Worm (Caenorhabditis elegans) whole organism, L1 larva: ENCODE data around the gene ceh-90.

Experiments
- C04F5.9 ChIP-seq: sonication (generic microtip); optimal IDR thresholded peaks from 2 replicates; lab custom pipeline; 2016; ENCODE audit warnings: missing genetic modification characterization, missing compliant biosample characterization
- F16B12.6 ChIP-seq: fragments of 150-350 bp; optimal IDR thresholded peaks from 2 replicates; lab custom pipeline; 2014; ENCODE audit warnings: missing biosample characterization, missing genetic modification characterization
- Y116A8C.19 ChIP-seq: sonication (generic microtip); optimal IDR thresholded peaks from 2 replicates; lab custom pipeline; 2016; ENCODE audit warnings: missing compliant biosample characterization, missing genetic modification characterization, borderline replicate concordance
- ama-1 ChIP-seq: fragments of 150-350 bp; optimal IDR thresholded peaks from 2 replicates; lab custom pipeline; 2014
- blmp-1 ChIP-seq: fragments of 150-350 bp; optimal IDR thresholded peaks from 2 replicates; lab custom pipeline; 2014; ENCODE audit warnings: missing biosample characterization, missing genetic modification characterization
- ceh-63 ChIP-seq: fragments of 200-800 bp; sonication (Bioruptor generic); optimal IDR thresholded peaks from 2 replicates; lab custom pipeline; 2018; ENCODE audit warnings: mild to moderate bottlenecking, missing genetic modification characterization, missing compliant biosample characterization
- ces-1 ChIP-seq: fragments of 150-350 bp; optimal IDR thresholded peaks from 2 replicates; lab custom pipeline; 2014; ENCODE audit warnings: missing biosample characterization, missing genetic modification reagents, missing genetic modification characterization
- dpl-1 ChIP-seq, 3 experiments: fragments of 150-350 bp in 2 of 3; sonication (generic microtip) in 1 of 3; optimal IDR thresholded peaks; 2 replicates each; lab custom pipeline; 2014 to 2017; ENCODE audit warnings: missing biosample characterization in 3 of 3, missing genetic modification characterization in 3 of 3, missing genetic modification reagents in 3 of 3
- dsc-1 ChIP-seq: sonication (generic microtip); optimal IDR thresholded peaks from 2 replicates; lab custom pipeline; 2016; ENCODE audit warnings: mild to moderate bottlenecking, missing genetic modification characterization, missing compliant biosample characterization
- egl-13 ChIP-seq: sonication (generic microtip); optimal IDR thresholded peaks from 2 replicates; lab custom pipeline; 2016; ENCODE audit warnings: missing genotype, missing genetic modification reagents, missing genetic modification characterization, missing compliant biosample characterization
- fkh-4 ChIP-seq: sonication (generic microtip); optimal IDR thresholded peaks from 2 replicates; lab custom pipeline; 2016; ENCODE audit warnings: missing compliant biosample characterization, missing genetic modification characterization, borderline replicate concordance
- fkh-8 ChIP-seq: sonication (generic microtip); optimal IDR thresholded peaks from 2 replicates; lab custom pipeline; 2016; ENCODE audit warnings: mild to moderate bottlenecking, missing genetic modification characterization, missing compliant biosample characterization
- fos-1 ChIP-seq: fragments of 150-350 bp; optimal IDR thresholded peaks from 2 replicates; lab custom pipeline; 2014; ENCODE audit warnings: missing biosample characterization, missing genetic modification characterization
- hlh-17 ChIP-seq: fragments of 200-800 bp; sonication (Bioruptor generic); optimal IDR thresholded peaks from 2 replicates; lab custom pipeline; 2018; ENCODE audit warnings: missing genetic modification characterization, mild to moderate bottlenecking, missing compliant biosample characterization, moderate library complexity, borderline replicate concordance
- hlh-4 ChIP-seq: sonication (generic microtip); optimal IDR thresholded peaks from 2 replicates; lab custom pipeline; 2016; ENCODE audit warnings: mild to moderate bottlenecking, missing genetic modification characterization, missing compliant biosample characterization
- hpl-2 ChIP-seq: fragments of 150-350 bp; optimal IDR thresholded peaks from 2 replicates; lab custom pipeline; 2014; ENCODE audit warnings: missing biosample characterization, missing genetic modification reagents, missing genetic modification characterization
- isw-1 ChIP-seq: fragments of 200-800 bp; sonication (Bioruptor generic); IDR thresholded peaks from 2 replicates; pipeline ENCODE4 v1.3.6; 2022; ENCODE audit warnings: missing genetic modification characterization, missing compliant biosample characterization
- lsy-2 ChIP-seq, 2 experiments: fragments of 150-350 bp; optimal IDR thresholded peaks; 2 replicates each; lab custom pipeline; 2014; ENCODE audit warnings: missing biosample characterization in 2 of 2, missing genetic modification characterization in 2 of 2
- mdl-1 ChIP-seq, 2 experiments: fragments of 150-350 bp; optimal IDR thresholded peaks; 2 replicates each; lab custom pipeline; 2014 to 2017; ENCODE audit warnings: missing biosample characterization in 2 of 2, missing genetic modification characterization in 2 of 2, inconsistent platforms in 1 of 2
- mef-2 ChIP-seq: fragments of 150-350 bp; optimal IDR thresholded peaks from 2 replicates; lab custom pipeline; 2014; ENCODE audit warnings: missing biosample characterization, missing genetic modification characterization
- mep-1 ChIP-seq: fragments of 150-350 bp; optimal IDR thresholded peaks from 2 replicates; lab custom pipeline; 2014; ENCODE audit warnings: missing biosample characterization, missing genetic modification characterization
- nhr-12 ChIP-seq: sonication (generic microtip); optimal IDR thresholded peaks from 2 replicates; lab custom pipeline; 2017; ENCODE audit warnings: missing biosample characterization, missing genetic modification characterization
- nhr-19 ChIP-seq: fragments of 200-800 bp; sonication (Bioruptor generic); conservative IDR thresholded peaks from 2 replicates; pipeline ENCODE4 v1.3.6; 2022; ENCODE audit warnings: missing genetic modification characterization, missing compliant biosample characterization
- nhr-20 ChIP-seq: sonication (generic microtip); optimal IDR thresholded peaks from 2 replicates; lab custom pipeline; 2016; ENCODE audit warnings: mild to moderate bottlenecking, missing genetic modification characterization, missing compliant biosample characterization
- nhr-237 ChIP-seq: fragments of 150-350 bp; optimal IDR thresholded peaks from 2 replicates; lab custom pipeline; 2014; ENCODE audit warnings: missing biosample characterization, missing genetic modification characterization
- nhr-28 ChIP-seq: fragments of 150-350 bp; optimal IDR thresholded peaks from 2 replicates; lab custom pipeline; 2014; ENCODE audit warnings: missing biosample characterization, missing genetic modification characterization
- nhr-47 ChIP-seq: sonication (generic microtip); optimal IDR thresholded peaks from 2 replicates; lab custom pipeline; 2016; ENCODE audit warnings: mild to moderate bottlenecking, missing genetic modification characterization, moderate library complexity, missing compliant biosample characterization
- nhr-71 ChIP-seq: sonication (generic microtip); optimal IDR thresholded peaks from 2 replicates; lab custom pipeline; 2016; ENCODE audit warnings: mild to moderate bottlenecking, missing genetic modification characterization, moderate library complexity, missing compliant biosample characterization
- nhr-76 ChIP-seq: sonication (generic microtip); optimal IDR thresholded peaks from 2 replicates; lab custom pipeline; 2017; ENCODE audit warnings: missing biosample characterization, missing genetic modification characterization
- nhr-85 ChIP-seq: sonication (generic microtip); peaks from one replicate; lab custom pipeline; 2016; ENCODE audit warnings: missing genetic modification characterization, inconsistent platforms, missing compliant biosample characterization
- pax-3 ChIP-seq: fragments of 200-800 bp; sonication (Bioruptor generic); optimal IDR thresholded peaks from 2 replicates; lab custom pipeline; 2018; ENCODE audit warnings: mild to moderate bottlenecking, missing genetic modification characterization, moderate library complexity, missing compliant biosample characterization
- snu-23 ChIP-seq: sonication (generic microtip); optimal IDR thresholded peaks from 2 replicates; lab custom pipeline; 2016; ENCODE audit warnings: missing genetic modification characterization, missing compliant biosample characterization
- sox-4 ChIP-seq: sonication (generic microtip); optimal IDR thresholded peaks from 2 replicates; lab custom pipeline; 2016; ENCODE audit warnings: missing genetic modification characterization, missing compliant biosample characterization
- sup-37 ChIP-seq: fragments of 200-800 bp; sonication (Bioruptor generic); optimal IDR thresholded peaks from 2 replicates; lab custom pipeline; 2018; ENCODE audit warnings: mild to moderate bottlenecking, missing genetic modification characterization, missing compliant biosample characterization
- unc-30 ChIP-seq: sonication (generic microtip); optimal IDR thresholded peaks from 2 replicates; lab custom pipeline; 2017; ENCODE audit warnings: missing biosample characterization, missing genetic modification characterization
- unc-62 ChIP-seq: fragments of 150-350 bp; optimal IDR thresholded peaks from 2 replicates; lab custom pipeline; 2014; ENCODE audit warnings: missing biosample characterization, missing genetic modification reagents, missing genetic modification characterization
- unc-86 ChIP-seq: sonication (generic microtip); optimal IDR thresholded peaks from 2 replicates; lab custom pipeline; 2016; ENCODE audit warnings: missing genetic modification characterization, missing compliant biosample characterization
- xbp-1 ChIP-seq: sonication (generic microtip); optimal IDR thresholded peaks from 2 replicates; lab custom pipeline; 2016; ENCODE audit warnings: missing genetic modification characterization, missing compliant biosample characterization
- zip-4 ChIP-seq: fragments of 200-800 bp; sonication (Bioruptor generic); optimal IDR thresholded peaks from 2 replicates; lab custom pipeline; 2018; ENCODE audit warnings: mild to moderate bottlenecking, missing genetic modification characterization, moderate library complexity, missing compliant biosample characterization

The ceh-90 gene

DNA sequence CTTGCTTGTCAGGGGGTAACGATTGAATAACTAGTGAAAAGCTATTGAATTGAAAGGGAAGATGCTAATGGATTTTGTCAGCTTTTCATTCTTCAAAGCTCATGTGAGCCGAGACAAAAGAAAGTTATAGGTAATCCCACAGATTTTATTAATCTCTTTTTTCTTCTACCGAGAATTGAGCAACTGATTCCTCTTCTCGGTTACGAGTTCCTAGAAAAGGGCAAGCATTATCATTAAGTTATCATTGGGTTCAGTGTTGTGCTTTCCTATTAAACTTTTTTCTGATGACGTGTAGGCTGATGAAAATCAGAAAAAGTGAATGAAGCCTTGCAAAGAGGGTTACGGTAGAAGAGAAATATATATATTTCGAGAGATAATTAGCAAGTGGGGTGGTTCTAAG, 28.8 kb upstream of the ceh-90 start:
- TF ChIP-seq ama-1 (lab: Kevin White, UChicago) (no peak), fkh-4 (tag; lab: Kevin White, UChicago) (peak; percentile 42), dsc-1 (peak; percentile 99), mep-1 (no peak), nhr-47 (tag; lab: Kevin White, UChicago) (peak; percentile 38), nhr-12 (tag; lab: Kevin White, UChicago) (no peak), zip-4 (GFP tag; lab: Kevin White, UChicago) (no peak), lsy-2 (tag; optimal IDR thresholded peaks at IDR 0.05; lab: Kevin White, UChicago) (no peak), Y116A8C.19 (tag; lab: Kevin White, UChicago) (no peak), fkh-8 (peak; percentile 23), nhr-71 (tag; lab: Kevin White, UChicago) (peak; percentile 39), pax-3 (tag; lab: Kevin White, UChicago) (peak; percentile 84), sox-4 (tag; lab: Kevin White, UChicago) (peak; percentile 73)

DNA sequence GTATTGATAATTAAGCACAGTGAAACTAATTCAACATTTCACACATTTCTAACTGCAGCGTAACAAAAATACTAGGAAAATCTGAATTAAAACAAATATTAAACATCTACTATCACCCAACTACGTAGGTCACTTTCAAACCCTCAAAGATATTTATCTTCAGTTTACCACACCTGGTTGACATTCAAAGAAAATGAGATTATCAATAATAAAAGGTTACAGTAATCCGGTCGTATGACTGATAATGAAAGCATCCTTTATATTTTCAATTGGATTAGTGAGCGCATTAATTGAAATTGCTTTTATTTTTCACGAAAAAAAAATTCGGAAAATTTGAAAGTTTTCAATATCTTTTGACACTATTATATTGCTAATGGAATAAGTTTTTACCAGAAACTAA, 25.7 kb upstream of the ceh-90 start:
- TF ChIP-seq nhr-12 (tag; lab: Kevin White, UChicago) (no peak), sox-4 (tag; lab: Kevin White, UChicago) (peak; percentile 36), nhr-76 (tag; lab: Kevin White, UChicago) (no peak), dpl-1 (GFP tag; optimal IDR thresholded peaks at IDR 0.05; lab: Kevin White, UChicago) (no peak), snu-23 (GFP tag; lab: Kevin White, UChicago) (no peak), nhr-85 (no peak), unc-86 (tag; lab: Kevin White, UChicago) (no peak), hlh-4 (tag; lab: Kevin White, UChicago) (no peak), ceh-63 (no peak), nhr-237 (tag; lab: Kevin White, UChicago) (no peak), F16B12.6 (tag; lab: Kevin White, UChicago) (no peak), nhr-28 (no peak), unc-30 (tag; lab: Kevin White, UChicago) (no peak), dsc-1 (peak; percentile 88), isw-1 (GFP tag; lab: Robert Waterston, UW) (no peak), egl-13 (tag; lab: Kevin White, UChicago) (no peak), unc-62 (GFP tag; lab: Kevin White, UChicago) (no peak), hpl-2 (GFP tag; lab: Kevin White, UChicago) (no peak), pax-3 (tag; lab: Kevin White, UChicago) (peak; percentile 55), lsy-2 (tag; optimal IDR thresholded peaks at IDR 0.05; lab: Kevin White, UChicago) (no peak), nhr-19 (no peak), fkh-4 (tag; lab: Kevin White, UChicago) (no peak), sup-37 (no peak), C04F5.9 (tag; lab: Kevin White, UChicago) (no peak)

DNA sequence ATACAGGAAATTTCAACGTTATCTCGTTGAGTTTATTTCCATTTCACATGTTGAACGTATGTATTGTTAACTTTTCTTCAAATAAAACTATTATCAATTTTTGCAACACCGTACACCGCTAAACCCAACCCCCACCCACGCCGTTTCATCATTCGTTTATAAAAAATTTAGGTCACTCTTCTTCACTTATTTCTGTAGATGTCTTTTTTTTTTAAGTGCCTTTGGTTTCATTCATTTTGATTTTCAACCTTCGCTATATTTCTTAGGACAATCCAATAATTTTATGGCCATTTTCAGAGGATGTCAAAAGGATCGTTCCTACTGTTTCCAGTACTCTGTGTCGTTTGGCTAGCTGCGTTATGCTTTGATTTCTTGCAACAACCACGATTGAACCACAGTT, 23.3 kb upstream of the ceh-90 start, which contains the start of gene C37E2.3:
TSS of gene C37E2.3 (plus strand) at position 301 of the 400 bp plus-strand sequence.
- no peak for TF ChIP-seq ceh-63
- TF ChIP-seq ces-1 (GFP tag; lab: Kevin White, UChicago), result no peak
- no peak for TF ChIP-seq nhr-20 (tag; lab: Kevin White, UChicago)
- no peak for TF ChIP-seq pax-3 (tag; lab: Kevin White, UChicago)
- no peak for TF ChIP-seq mdl-1 (tag; optimal IDR thresholded peaks at IDR 0.05; lab: Kevin White, UChicago)
- TF ChIP-seq mef-2 (tag; lab: Kevin White, UChicago), result no peak
- no peak for TF ChIP-seq fos-1 (tag; lab: Kevin White, UChicago)
- no peak for TF ChIP-seq blmp-1 (tag; lab: Kevin White, UChicago)

DNA sequence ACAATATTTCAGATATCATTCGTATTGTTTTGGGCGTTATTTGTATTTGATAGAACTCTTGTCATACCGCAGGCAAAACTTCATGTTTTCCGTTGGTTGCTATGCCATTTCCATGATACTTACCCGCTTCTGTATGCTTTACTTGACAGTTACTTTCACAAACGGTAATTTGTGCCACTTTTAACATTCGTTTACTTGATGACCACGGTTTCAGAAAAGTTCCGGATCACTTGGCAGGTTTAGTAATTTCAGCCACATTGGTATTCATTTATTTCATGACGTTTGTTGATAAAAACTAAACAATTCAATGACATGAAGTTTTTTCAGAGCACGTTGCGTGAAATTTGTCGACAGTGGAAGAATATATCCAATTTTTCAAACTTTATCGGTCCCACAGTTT, 22.7 kb upstream of the ceh-90 start:
- no peak for TF ChIP-seq hlh-17 (GFP tag; lab: Kevin White, UChicago)
- no peak for TF ChIP-seq xbp-1
- TF ChIP-seq snu-23 (GFP tag; lab: Kevin White, UChicago), result no peak
